Fruit fly (Drosophila melanogaster): ENCODE results near the gene Sam-S.

The Sam-S gene

DNA sequence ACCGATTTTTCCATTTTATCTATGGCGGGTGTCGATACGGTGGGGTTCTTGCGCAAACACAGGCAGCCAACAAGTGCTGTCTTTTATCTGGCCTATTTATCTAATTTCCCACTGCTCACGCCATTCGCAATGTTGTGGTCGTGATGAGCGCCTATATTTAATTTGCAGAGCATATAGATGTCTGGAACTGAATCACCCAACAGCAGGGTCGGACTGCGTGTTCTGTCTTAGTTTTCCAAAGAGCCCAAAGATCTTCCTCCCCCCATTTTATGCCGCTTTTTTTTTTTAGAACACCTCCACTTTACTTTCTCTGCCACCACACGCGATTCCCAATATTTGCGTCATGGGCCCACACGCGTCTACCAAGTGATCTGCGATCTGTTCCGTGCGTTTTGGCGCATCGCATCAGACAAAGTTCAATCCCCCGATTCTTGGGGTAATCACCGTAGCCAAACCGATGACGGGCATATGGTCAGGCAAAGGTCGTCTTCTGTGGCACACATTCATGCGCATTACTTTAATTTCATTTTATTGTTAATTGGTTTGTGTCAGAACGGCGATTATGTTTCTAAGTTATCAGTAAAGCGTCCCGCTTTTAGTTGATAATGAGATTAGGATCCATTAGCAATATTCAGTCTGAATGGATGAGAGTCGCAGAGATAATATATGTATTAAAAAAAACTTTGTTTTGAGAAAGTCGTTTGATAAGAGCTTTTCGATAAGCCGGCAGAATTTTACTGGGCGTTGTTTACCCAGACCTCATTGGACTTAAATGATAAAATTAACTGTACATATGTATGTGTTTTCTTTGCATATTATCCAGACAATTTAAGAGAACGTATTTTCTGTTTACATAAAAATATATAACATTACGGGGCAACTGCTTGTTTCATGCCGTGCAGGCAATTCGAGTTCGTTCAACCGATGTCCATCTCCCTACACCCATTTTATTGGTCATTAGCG is 30.3 kb downstream of the Sam-S start:
- TF ChIP-seq EcR (GFP tag; optimal IDR thresholded peaks at IDR 0.05) (peak in 1 of 2 experiments; percentile 16), CG8478 (optimal IDR thresholded peaks at IDR 0.05) (no peak)

DNA sequence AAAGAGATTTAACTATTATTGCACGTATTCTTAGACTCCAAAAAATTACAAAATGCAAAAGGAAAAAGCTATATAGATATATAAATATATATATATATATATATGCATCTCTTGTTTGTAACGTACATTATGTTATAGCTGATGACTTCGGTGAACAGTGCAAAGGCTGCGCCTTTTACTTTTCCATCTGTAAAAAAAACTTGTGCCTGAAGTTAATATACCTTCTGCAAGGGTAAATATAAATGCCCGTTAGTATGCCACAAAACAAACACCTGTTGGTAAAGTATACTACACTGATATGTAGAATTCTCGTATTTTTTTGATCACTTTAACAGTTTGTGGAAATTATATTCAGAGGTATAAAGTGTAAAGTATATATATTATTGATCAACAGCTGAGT is 31.4 kb downstream of the Sam-S start:
- TF ChIP-seq EcR (GFP tag; optimal IDR thresholded peaks at IDR 0.05): no peak
- no peak for TF ChIP-seq Dll (optimal IDR thresholded peaks at IDR 0.05)
- TF ChIP-seq psq (optimal IDR thresholded peaks at IDR 0.05): no peak
- no peak for TF ChIP-seq CG8478 (optimal IDR thresholded peaks at IDR 0.05)
- TF ChIP-seq usp (GFP tag; optimal IDR thresholded peaks at IDR 0.05): no peak
- no peak for TF ChIP-seq pan (optimal IDR thresholded peaks at IDR 0.05)

DNA sequence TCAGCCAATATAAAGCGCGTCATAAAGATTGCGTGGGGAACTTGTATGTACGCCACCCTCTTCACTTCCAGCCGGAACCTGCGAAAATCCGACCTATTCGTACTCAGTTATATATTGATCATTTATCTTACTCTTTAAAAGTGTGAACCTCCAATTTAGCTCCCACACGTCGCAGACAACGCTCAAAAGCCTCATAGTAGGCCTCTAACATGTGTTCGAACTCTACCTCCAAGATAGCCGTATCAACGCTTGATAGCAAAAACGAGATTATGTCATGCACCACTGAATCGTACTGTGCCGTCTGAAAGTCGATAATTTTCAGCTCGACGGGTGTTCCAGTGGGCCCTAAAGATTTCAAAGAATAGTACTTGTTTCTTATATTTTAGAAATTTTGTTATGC is 32.9 kb downstream of the Sam-S start:
- TF ChIP-seq CG8478 (optimal IDR thresholded peaks at IDR 0.05) (no peak), Dll (optimal IDR thresholded peaks at IDR 0.05) (no peak), psq (optimal IDR thresholded peaks at IDR 0.05) (no peak), usp (GFP tag; optimal IDR thresholded peaks at IDR 0.05) (no peak), EcR (GFP tag; optimal IDR thresholded peaks at IDR 0.05) (no peak), pan (optimal IDR thresholded peaks at IDR 0.05) (no peak)

DNA sequence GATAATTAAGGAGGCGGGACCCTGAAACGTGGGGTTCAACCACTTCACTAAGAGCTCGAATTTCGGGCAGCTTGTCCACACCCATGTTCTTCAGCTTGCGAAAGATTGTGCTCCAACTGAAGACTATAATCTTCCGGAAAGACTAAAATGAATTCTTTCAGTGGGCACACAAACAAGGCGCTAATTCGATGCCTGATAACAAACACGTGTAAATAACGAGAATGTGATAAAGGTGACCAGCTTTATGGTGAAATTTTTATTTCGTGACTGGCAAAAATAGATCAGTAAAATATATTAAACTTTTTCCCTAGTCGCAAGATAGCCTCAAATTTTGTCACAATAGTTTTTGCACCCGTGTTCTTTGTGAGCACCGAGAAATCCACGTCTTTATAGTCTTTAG is 34.1 kb downstream of the Sam-S start, which contains the start of the genes CG31975 and ovm:
CG31975 (minus strand) TSS at position 144 of the 400 bp plus-strand sequence.
ovm (minus strand) TSS at position 144 of the 400 bp plus-strand sequence.
- TF ChIP-seq pan (optimal IDR thresholded peaks at IDR 0.05) (no peak), usp (GFP tag; optimal IDR thresholded peaks at IDR 0.05) (no peak), psq (optimal IDR thresholded peaks at IDR 0.05) (no peak), CG8478 (optimal IDR thresholded peaks at IDR 0.05) (no peak), Dll (optimal IDR thresholded peaks at IDR 0.05) (no peak), EcR (GFP tag; optimal IDR thresholded peaks at IDR 0.05) (no peak)

DNA sequence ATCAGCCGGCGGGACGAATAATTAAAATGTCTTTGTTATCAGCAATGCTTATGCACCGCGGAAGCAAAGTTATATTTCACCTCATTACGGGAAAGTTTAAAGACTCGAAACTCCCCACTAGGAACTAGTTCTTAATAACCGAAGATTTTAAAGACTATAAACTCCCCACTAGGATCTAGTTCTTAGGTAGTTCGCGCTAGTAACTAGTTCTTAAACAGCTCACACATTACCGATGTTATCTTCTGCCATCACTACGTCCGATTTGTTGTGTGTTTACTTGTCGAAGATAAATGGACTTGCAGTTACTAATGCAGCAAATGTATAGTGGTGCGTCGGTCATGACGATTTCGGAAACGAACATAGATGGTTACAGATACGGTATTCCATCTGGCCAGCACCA is 36.4 kb downstream of the Sam-S start, which contains the start of the genes CG31974 and CG11454:
CG31974 (minus strand) TSS at position 4 of the 400 bp plus-strand sequence.
CG11454 (plus strand) TSS at position 236 of the 400 bp plus-strand sequence.
- no peak for TF ChIP-seq Dll (optimal IDR thresholded peaks at IDR 0.05)
- no peak for TF ChIP-seq CG8478 (optimal IDR thresholded peaks at IDR 0.05)
- TF ChIP-seq psq (optimal IDR thresholded peaks at IDR 0.05): no peak
- TF ChIP-seq EcR (GFP tag; optimal IDR thresholded peaks at IDR 0.05): no peak

DNA sequence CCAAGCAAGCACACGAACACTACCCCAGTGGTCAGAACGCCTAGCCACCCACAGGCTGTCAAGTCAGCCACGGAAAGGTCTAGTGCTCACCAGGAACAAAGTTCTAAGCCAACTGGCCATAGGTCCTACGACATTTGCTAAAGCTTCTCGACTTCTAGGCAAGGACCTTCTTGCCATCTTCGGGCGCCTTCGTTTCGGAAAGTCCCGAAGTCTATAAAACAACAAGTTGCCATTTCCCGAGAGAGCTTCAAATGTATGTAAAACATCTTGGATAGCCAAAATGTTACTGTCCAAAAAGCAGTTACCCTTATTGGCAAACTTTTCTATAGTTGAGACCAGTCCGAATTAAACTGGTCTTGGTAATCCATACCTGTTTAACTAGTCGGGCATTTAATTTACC is 39.8 kb downstream of the Sam-S start:
- no peak for TF ChIP-seq CG8478 (optimal IDR thresholded peaks at IDR 0.05)
- TF ChIP-seq pan (optimal IDR thresholded peaks at IDR 0.05): no peak
- no peak for TF ChIP-seq EcR (GFP tag; optimal IDR thresholded peaks at IDR 0.05)

DNA sequence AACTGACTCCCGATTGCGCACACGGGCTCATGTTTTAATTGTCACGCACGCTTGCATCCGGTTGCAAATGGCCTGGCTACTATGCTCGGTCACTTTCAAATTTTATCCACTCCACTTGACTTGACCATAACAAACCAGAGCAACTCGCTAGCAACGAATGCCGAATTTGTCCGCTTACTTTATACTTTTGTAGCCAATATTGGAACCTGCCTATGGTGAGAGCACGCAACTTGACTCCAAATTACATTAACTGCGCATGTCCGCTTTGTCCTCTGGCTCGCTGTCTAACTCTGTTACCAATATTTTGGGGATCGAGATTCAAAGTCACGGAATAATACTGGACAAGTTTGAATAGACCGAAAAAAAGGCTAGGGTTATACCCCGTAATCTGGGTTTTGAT is 46.4 kb downstream of the Sam-S start, which contains the start of gene CG42399:
CG42399 (minus strand) TSS at position 159 of the 400 bp plus-strand sequence.
- TF ChIP-seq Dll (optimal IDR thresholded peaks at IDR 0.05) (no peak), CG8478 (optimal IDR thresholded peaks at IDR 0.05) (no peak), EcR (GFP tag; optimal IDR thresholded peaks at IDR 0.05) (no peak), psq (optimal IDR thresholded peaks at IDR 0.05) (no peak), pan (optimal IDR thresholded peaks at IDR 0.05) (no peak), usp (GFP tag; optimal IDR thresholded peaks at IDR 0.05) (no peak)

DNA sequence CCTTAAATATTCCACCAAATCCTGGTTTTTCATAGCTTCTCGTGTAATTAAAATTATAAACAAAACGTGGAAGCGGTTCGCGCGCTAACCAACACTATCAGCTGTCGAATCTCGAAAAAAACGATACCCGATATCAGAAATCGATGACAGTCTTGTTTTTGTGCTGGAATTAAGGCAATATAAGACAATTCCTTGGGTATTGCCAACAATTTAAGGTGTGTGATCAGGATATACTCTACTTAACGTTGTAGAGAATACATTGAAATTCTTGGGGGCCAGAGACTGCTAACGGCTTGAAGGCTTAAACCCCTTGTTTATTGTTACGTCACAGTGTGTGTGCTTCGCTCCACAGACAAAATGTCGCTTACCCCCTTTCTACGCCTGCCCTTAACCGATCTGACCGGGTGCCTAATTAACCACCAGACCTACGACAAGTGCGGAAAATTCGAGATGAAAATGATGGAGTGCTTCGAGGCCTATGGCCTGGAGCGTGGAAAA is 48.6 kb downstream of the Sam-S start, which contains the start of gene Pus10:
Pus10 (minus strand) TSS at position 91 of the 498 bp plus-strand sequence.
- no peak for TF ChIP-seq usp (GFP tag; optimal IDR thresholded peaks at IDR 0.05)
- TF ChIP-seq CG8478 (optimal IDR thresholded peaks at IDR 0.05): no peak
- TF ChIP-seq Dll (optimal IDR thresholded peaks at IDR 0.05): no peak
- no peak for TF ChIP-seq pan (optimal IDR thresholded peaks at IDR 0.05)
- TF ChIP-seq psq (optimal IDR thresholded peaks at IDR 0.05): no peak

DNA sequence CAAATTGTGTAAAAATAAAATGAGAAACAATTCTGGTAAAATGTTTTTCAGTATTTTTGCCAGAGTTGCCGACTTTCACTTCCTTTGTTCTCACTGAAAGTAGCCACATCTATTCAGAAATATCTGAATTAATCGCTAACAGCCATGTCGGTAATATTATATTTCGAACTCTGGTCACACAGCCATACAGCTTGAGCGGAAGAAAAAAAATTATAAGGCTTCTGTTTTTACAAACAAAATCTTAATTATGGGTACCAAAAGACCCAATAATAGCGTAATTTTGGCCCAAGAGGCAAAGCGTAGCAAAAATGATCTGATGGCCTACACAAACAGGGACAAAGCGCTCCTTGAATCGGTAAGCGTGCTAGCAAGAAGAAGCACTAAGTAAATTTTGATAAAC is 49.3 kb downstream of the Sam-S start, which contains the start of gene CG3436:
CG3436 (plus strand) TSS at position 36 of the 400 bp plus-strand sequence.
- no peak for TF ChIP-seq CG8478 (optimal IDR thresholded peaks at IDR 0.05)
- TF ChIP-seq Dll (optimal IDR thresholded peaks at IDR 0.05): no peak
- TF ChIP-seq EcR (GFP tag; optimal IDR thresholded peaks at IDR 0.05): no peak
- no peak for TF ChIP-seq usp (GFP tag; optimal IDR thresholded peaks at IDR 0.05)
- TF ChIP-seq psq (optimal IDR thresholded peaks at IDR 0.05): no peak

DNA sequence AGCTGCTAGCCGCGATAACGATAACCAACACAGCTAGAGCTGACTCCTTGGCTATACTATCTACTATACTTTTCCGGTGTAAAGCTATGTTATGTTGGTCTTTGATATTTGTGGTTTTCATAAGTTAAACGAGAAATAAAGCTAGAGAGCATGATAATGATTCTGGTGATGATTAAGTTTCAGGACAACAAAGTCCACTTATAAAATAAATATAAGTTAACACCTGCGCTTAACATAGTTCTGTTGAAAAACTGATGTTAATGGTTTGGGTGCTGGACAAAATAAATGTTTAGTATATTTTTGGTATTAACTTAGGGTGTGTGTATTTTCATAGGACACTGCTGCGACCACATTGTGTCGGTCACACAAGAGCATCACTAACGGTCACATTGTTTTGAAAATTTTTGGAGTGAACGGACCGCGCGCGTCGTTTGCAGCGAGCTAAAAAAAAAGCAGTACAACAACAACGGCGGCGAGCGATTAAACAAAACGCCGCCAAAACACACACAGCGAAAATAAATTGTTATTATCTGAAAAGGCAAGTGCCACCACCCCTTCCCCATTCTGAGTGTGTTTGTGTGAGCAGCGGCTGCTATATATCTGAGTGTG is 52.0 kb downstream of the Sam-S start, which contains the start of the genes CG33635 and spen:
CG33635 (minus strand) TSS at position 16 of the 609 bp plus-strand sequence.
spen (plus strand) TSS at position 384 of the 609 bp plus-strand sequence.
- TF ChIP-seq usp (GFP tag; optimal IDR thresholded peaks at IDR 0.05) (no peak), psq (optimal IDR thresholded peaks at IDR 0.05) (no peak), pan (optimal IDR thresholded peaks at IDR 0.05) (no peak), EcR (GFP tag; optimal IDR thresholded peaks at IDR 0.05) (no peak), Dll (optimal IDR thresholded peaks at IDR 0.05) (no peak), CG8478 (optimal IDR thresholded peaks at IDR 0.05) (no peak)

DNA sequence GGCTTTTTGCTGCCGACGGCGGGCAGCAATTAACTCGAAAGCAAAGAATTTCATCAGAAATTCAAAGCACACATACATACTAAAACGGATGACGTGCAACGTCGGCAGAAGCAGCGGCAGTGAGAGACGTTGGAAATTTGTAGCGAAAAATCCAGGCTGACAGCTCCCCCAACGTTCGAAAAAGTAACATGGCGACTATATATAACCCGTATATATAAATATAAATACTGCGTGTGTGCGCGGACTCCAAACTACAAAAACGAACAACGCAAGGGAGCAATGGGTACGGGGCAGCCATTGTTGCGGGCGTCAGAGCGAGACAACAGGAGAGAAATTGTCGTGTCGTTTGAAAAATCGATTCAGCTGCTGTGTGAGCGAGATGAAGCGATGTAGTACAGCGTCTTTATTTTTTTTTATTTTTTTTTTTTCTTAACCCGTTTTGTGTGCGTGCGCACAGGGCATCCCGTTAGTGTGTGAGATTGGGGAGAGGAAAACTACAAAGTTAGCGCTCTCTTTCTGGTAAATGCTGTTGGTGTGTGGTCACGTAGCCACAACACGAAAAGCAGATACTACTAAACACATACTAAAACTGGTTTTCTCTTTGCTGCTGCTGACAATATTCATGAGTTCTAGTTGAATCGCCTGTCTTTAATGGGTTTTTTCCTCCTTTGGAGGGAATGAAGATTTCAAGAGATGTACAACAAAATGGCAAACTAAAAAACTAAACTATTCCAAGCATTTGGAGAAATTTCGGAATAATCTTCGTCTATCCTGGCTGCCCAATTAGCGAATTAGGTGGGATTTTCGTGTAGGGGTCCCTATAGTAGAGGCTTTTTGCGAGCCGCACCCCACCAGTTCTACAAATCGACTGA is 54.1 kb downstream of the Sam-S start:
- TF ChIP-seq EcR (GFP tag; optimal IDR thresholded peaks at IDR 0.05): peak in 1 of 2 experiments; percentile 27
- no peak for TF ChIP-seq usp (GFP tag; optimal IDR thresholded peaks at IDR 0.05)
- TF ChIP-seq CG8478 (optimal IDR thresholded peaks at IDR 0.05): peak; percentile 80

All from whole organism.